Fruit fly (Drosophila melanogaster) whole organism, wandering third instar larva: ENCODE results near the gene slam.

Experiments used
- OdsH ChIP-seq: fragments of 200-800 bp; sonication (Bioruptor generic); optimal IDR thresholded peaks from 2 replicates; lab custom pipeline; 2016; ENCODE audit warnings: missing biosample characterization, mild to moderate bottlenecking, missing genetic modification characterization
- dmrt93B ChIP-seq: fragments of 200-800 bp; sonication (Bioruptor generic); optimal IDR thresholded peaks from 2 replicates; lab custom pipeline; 2018; ENCODE audit warnings: missing biosample characterization, mild to moderate bottlenecking, missing genetic modification characterization
- lola ChIP-seq: fragments of >200 bp; optimal IDR thresholded peaks from 2 replicates; lab custom pipeline; 2017; ENCODE audit warnings: missing biosample characterization, missing genetic modification characterization

DNA sequence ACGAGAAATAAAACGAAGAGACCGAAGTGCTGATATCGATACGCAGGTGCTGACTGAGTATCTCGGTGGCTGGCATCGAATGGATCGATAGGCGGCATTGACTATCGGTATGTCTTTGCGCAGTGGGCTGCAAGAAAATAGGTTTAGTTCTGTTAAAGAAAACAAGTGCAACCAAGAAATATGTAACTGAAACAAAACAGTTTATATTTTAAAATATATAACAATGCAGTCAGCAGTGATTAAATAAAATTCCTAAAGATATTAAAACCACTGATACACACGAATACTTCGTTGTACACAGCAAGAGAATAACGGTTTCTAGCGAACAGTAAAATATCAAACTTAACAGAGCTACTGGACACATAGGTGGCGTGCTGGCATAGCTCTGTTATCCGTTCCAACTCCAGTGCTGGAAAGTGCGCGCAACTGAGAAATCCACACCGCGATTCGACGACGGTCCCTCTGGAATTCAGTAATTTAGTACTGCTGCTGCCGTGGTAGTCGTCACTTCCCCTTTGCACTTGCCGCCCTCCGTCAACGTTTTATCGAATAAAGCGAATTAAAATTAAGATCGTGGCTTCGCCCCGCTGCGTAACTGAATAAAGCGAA is 33.7 kb upstream of the slam start, which contains the start of the genes Pez and Cpr:
- TF ChIP-seq lola (no peak), dmrt93B (GFP tag; lab: Kevin White, UChicago) (no peak), OdsH (GFP tag; lab: Kevin White, UChicago) (no peak)
